Worm (Caenorhabditis elegans) whole organism, mixed stage, embryonic: ENCODE results near the gene plx-2.

Experiments used
- mls-2 ChIP-seq: sonication (generic microtip); optimal IDR thresholded peaks from 2 replicates; lab custom pipeline; 2016; ENCODE audit warnings: mild to moderate bottlenecking, missing genetic modification characterization, moderate library complexity, missing compliant biosample characterization
- nhr-237 ChIP-seq: fragments of 150-350 bp; optimal IDR thresholded peaks from 2 replicates; lab custom pipeline; 2014; ENCODE audit warnings: missing biosample characterization, missing genetic modification characterization

- TF ChIP-seq nhr-237 (no peak), mls-2 (tag; lab: Kevin White, UChicago) (no peak)
These were observed 45.3 kb upstream of the plx-2 start for ce11 chrII:14470020-14470419.
